Fruit fly (Drosophila melanogaster) whole organism, pupa: ENCODE results near the gene CG44325.

Experiments used
- CG10348 ChIP-seq: fragments of 200-800 bp; sonication (Bioruptor generic); IDR thresholded peaks from 2 replicates; pipeline ENCODE4 v1.3.6; 2022; ENCODE audit warnings: missing biosample characterization, missing genetic modification characterization
- CG12605 ChIP-seq: fragments of 200-800 bp; sonication (Bioruptor generic); IDR thresholded peaks from 2 replicates; pipeline ENCODE4 v1.3.6; 2022; ENCODE audit warnings: missing biosample characterization, missing genetic modification characterization
- CG13204 ChIP-seq: fragments of 200-800 bp; sonication (Bioruptor generic); optimal IDR thresholded peaks from 2 replicates; lab custom pipeline; 2018; ENCODE audit warnings: missing biosample characterization, mild to moderate bottlenecking, missing genetic modification characterization, moderate library complexity
- CG14655 ChIP-seq: fragments of 200-800 bp; sonication (Bioruptor generic); optimal IDR thresholded peaks from 3 replicates; lab custom pipeline; 2017; ENCODE audit warnings: mild to moderate bottlenecking, missing biosample characterization, missing genetic modification reagents, missing genetic modification characterization
- CG15710 ChIP-seq: fragments of 200-800 bp; sonication (Bioruptor generic); optimal IDR thresholded peaks from 2 replicates; lab custom pipeline; 2018; ENCODE audit warnings: missing biosample characterization, mild to moderate bottlenecking, missing genetic modification characterization, moderate library complexity
- CG17806 ChIP-seq: fragments of 200-800 bp; sonication (Bioruptor generic); optimal IDR thresholded peaks from 2 replicates; lab custom pipeline; 2018; ENCODE audit warnings: missing biosample characterization, mild to moderate bottlenecking, missing genetic modification characterization, moderate library complexity
- CG32121 ChIP-seq: fragments of 200-800 bp; sonication (Bioruptor generic); IDR thresholded peaks from 2 replicates; pipeline ENCODE4 v1.3.6; 2022; ENCODE audit warnings: missing biosample characterization, missing genetic modification characterization
- CG34367 ChIP-seq: fragments of 200-800 bp; sonication (Bioruptor generic); optimal IDR thresholded peaks from 2 replicates; lab custom pipeline; 2018; ENCODE audit warnings: missing biosample characterization, mild to moderate bottlenecking, missing genetic modification characterization
- CG4496 ChIP-seq: fragments of 200-800 bp; sonication (Bioruptor generic); IDR thresholded peaks from 3 replicates; pipeline ENCODE4 v1.3.6; 2022; ENCODE audit warnings: missing biosample characterization, missing genetic modification characterization
- CG8159 ChIP-seq: fragments of 200-800 bp; sonication (Bioruptor generic); optimal IDR thresholded peaks from 3 replicates; lab custom pipeline; 2018; ENCODE audit warnings: missing biosample characterization, mild to moderate bottlenecking, missing genetic modification characterization, moderate library complexity
- CG8301 ChIP-seq: fragments of 200-800 bp; sonication (Bioruptor generic); optimal IDR thresholded peaks from 2 replicates; lab custom pipeline; 2018; ENCODE audit warnings: missing biosample characterization, mild to moderate bottlenecking, missing genetic modification characterization
- CG9948 ChIP-seq: fragments of 200-800 bp; sonication (Bioruptor generic); optimal IDR thresholded peaks from 2 replicates; lab custom pipeline; 2018; ENCODE audit warnings: missing biosample characterization, mild to moderate bottlenecking, missing genetic modification characterization, moderate library complexity
- D1 ChIP-seq: fragments of 200-800 bp; sonication (Bioruptor generic); optimal IDR thresholded peaks from 2 replicates; lab custom pipeline; 2018; ENCODE audit warnings: missing biosample characterization, mild to moderate bottlenecking, missing genetic modification characterization, moderate library complexity
- EcR ChIP-seq: fragments of 200-800 bp; sonication (Bioruptor generic); optimal IDR thresholded peaks from 3 replicates; lab custom pipeline; 2019; ENCODE audit warnings: missing biosample characterization, missing genetic modification characterization, mild to moderate bottlenecking, moderate library complexity, missing genetic modification reagents
- Ets98B ChIP-seq: fragments of 200-800 bp; sonication (Bioruptor generic); IDR thresholded peaks from 2 replicates; pipeline ENCODE4 v1.3.6; 2022; ENCODE audit warnings: missing biosample characterization, missing genetic modification characterization
- Pif1A ChIP-seq: fragments of 200-800 bp; sonication (Bioruptor generic); optimal IDR thresholded peaks from 3 replicates; lab custom pipeline; 2016; ENCODE audit warnings: missing biosample characterization, missing genetic modification characterization
- Pif1B ChIP-seq: fragments of 200-800 bp; sonication (Bioruptor generic); optimal IDR thresholded peaks from 3 replicates; lab custom pipeline; 2016; ENCODE audit warnings: missing biosample characterization, missing genetic modification characterization
- Snoo ChIP-seq: fragments of 200-800 bp; sonication (Bioruptor generic); optimal IDR thresholded peaks from 3 replicates; lab custom pipeline; 2017; ENCODE audit warnings: missing biosample characterization, mild to moderate bottlenecking, missing genetic modification characterization, inconsistent platforms
- fd96Ca ChIP-seq: fragments of 200-800 bp; sonication (Bioruptor generic); IDR thresholded peaks from 3 replicates; pipeline ENCODE4 v1.3.6; 2022; ENCODE audit warnings: missing biosample characterization, missing genetic modification characterization
- gl ChIP-seq: fragments of 200-800 bp; sonication (Bioruptor generic); optimal IDR thresholded peaks from 2 replicates; lab custom pipeline; 2018; ENCODE audit warnings: missing biosample characterization, mild to moderate bottlenecking, missing genetic modification characterization
- rn ChIP-seq: fragments of 200-800 bp; sonication (Bioruptor generic); IDR thresholded peaks from 2 replicates; pipeline ENCODE4 v1.3.6; 2022; ENCODE audit warnings: missing biosample characterization, missing genetic modification characterization

Gene CG44325

DNA sequence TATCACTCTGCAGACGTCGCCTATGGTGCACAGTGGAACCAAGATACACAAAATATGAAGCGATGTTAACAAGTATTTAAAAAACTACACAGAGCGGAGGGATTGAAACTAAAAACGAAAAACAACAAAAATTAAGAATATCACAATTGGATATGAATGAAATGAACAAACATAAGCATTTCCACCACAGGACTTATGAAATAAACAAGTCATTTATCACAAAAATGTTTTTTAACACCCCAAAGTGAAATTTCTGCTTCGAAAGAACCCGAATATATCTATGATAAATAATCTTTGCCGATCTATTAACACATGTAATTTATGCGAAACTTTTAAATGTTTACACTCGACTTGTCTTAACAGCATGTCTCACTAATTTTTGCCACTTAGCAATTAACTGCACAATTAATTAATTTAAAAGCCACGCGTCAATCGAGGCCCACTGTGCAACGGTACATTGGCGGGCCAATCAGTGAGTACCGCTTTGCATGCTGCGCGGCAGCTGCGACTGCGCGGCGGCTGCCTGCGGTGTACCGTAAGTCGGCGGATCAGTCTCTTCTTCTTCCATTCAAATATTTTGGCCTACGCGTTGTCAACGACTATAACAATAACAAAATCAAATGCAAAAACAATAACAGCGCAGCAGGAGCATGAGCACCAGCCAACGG is 36.4 kb downstream of the CG44325 start:
- peak; percentile 47 for TF ChIP-seq CG32121 (GFP tag; lab: Robert Waterston, UW)
- peak; percentile 38 for TF ChIP-seq CG8159 (tag; lab: Kevin White, UChicago)
- no peak for TF ChIP-seq Snoo (tag; lab: Kevin White, UChicago)
- peak; percentile 34 for TF ChIP-seq Pif1A (GFP tag; lab: Kevin White, UChicago)
- peak; percentile 10 for TF ChIP-seq CG9948 (tag; lab: Kevin White, UChicago)
- TF ChIP-seq Ets98B, result no peak; the same call in 1 of the 2 replicates
- TF ChIP-seq Pif1B (GFP tag; lab: Kevin White, UChicago), result peak; percentile 54
- peak; percentile 35 for TF ChIP-seq CG15710 (tag; lab: Kevin White, UChicago)
- no peak for TF ChIP-seq D1 (tag; lab: Kevin White, UChicago)
- no peak for TF ChIP-seq CG34367 (tag; lab: Kevin White, UChicago)
- no peak for TF ChIP-seq EcR (GFP tag; lab: Kevin White, UChicago)
- TF ChIP-seq CG8301 (tag; lab: Kevin White, UChicago), result peak; percentile 60
- no peak for TF ChIP-seq CG10348 (GFP tag; lab: Robert Waterston, UW)
- TF ChIP-seq CG13204 (GFP tag; lab: Kevin White, UChicago), result no peak
- TF ChIP-seq rn (GFP tag; lab: Robert Waterston, UW), result no peak
- peak; percentile 49; the same call in 2 of the 3 replicates for TF ChIP-seq CG4496 (GFP tag; lab: Robert Waterston, UW)
- peak; percentile 79 for TF ChIP-seq CG14655
- no peak for TF ChIP-seq fd96Ca (GFP tag; lab: Robert Waterston, UW)
- TF ChIP-seq CG17806, result no peak
- TF ChIP-seq gl (tag; lab: Kevin White, UChicago), result no peak

DNA sequence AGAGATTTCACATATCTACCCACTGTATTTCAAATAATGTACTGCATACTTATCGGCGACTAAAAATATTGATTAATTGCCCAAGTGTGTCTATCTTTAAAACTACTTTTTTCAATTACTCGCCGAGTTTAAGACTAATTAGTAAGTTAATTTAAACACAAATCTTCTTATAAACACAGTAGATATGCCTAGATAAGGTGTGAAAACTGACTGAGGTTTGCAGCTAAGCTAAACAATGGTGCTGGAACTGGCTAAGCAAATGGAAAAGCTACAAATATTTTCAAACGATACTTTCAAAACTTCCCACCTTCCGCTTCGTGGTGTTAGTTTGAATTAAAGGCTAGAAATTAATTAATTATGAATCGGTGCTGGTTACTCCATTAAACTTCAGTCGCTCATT is 37.4 kb downstream of the CG44325 start:
- TF ChIP-seq CG15710 (tag; lab: Kevin White, UChicago) (no peak), Pif1A (GFP tag; lab: Kevin White, UChicago) (no peak), CG32121 (GFP tag; lab: Robert Waterston, UW) (no peak), CG10348 (GFP tag; lab: Robert Waterston, UW) (no peak), rn (GFP tag; lab: Robert Waterston, UW) (no peak), CG34367 (tag; lab: Kevin White, UChicago) (no peak), CG17806 (no peak), CG13204 (GFP tag; lab: Kevin White, UChicago) (no peak), D1 (tag; lab: Kevin White, UChicago) (no peak), CG12605 (GFP tag; lab: Robert Waterston, UW) (no peak), gl (tag; lab: Kevin White, UChicago) (no peak), CG9948 (tag; lab: Kevin White, UChicago) (no peak), Snoo (tag; lab: Kevin White, UChicago) (no peak), CG8159 (tag; lab: Kevin White, UChicago) (no peak), CG4496 (GFP tag; lab: Robert Waterston, UW) (no peak), EcR (GFP tag; lab: Kevin White, UChicago) (no peak), fd96Ca (GFP tag; lab: Robert Waterston, UW) (no peak), Pif1B (GFP tag; lab: Kevin White, UChicago) (no peak), CG8301 (tag; lab: Kevin White, UChicago) (no peak)

DNA sequence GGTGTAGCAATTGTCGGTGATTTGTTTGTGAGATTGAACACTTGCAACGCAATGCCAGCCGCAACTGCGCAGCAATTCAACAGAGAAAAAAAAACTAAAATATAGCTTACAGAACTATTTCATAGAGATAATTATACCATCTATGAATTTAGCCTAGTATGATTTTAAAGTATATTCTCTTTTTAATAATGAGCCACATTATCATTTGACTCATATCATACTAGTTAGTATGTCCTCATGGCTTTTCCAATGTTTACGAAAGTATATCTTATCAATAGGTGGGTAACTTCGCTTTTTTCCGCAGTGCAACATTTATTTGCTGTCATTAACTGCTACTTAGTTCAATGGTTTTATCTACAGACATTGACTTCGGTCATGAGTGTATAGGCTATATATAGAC is 39.5 kb downstream of the CG44325 start:
- TF ChIP-seq EcR (GFP tag; lab: Kevin White, UChicago) (peak; percentile 48), rn (GFP tag; lab: Robert Waterston, UW) (no peak), CG12605 (GFP tag; lab: Robert Waterston, UW) (no peak), Snoo (tag; lab: Kevin White, UChicago) (no peak), CG9948 (tag; lab: Kevin White, UChicago) (no peak), CG14655 (peak; percentile 32), CG17806 (no peak), Ets98B (no peak), CG8301 (tag; lab: Kevin White, UChicago) (peak; percentile 9), D1 (tag; lab: Kevin White, UChicago) (no peak), gl (tag; lab: Kevin White, UChicago) (no peak), CG34367 (tag; lab: Kevin White, UChicago) (no peak)

dm6 chrX:9036113-9036512 is 42.2 kb downstream of the CG44325 start:
- TF ChIP-seq CG13204 (GFP tag; lab: Kevin White, UChicago) (no peak), fd96Ca (GFP tag; lab: Robert Waterston, UW) (no peak), Ets98B (no peak), Snoo (tag; lab: Kevin White, UChicago) (no peak), EcR (GFP tag; lab: Kevin White, UChicago) (no peak), CG10348 (GFP tag; lab: Robert Waterston, UW) (no peak), CG32121 (GFP tag; lab: Robert Waterston, UW) (no peak), CG8159 (tag; lab: Kevin White, UChicago) (no peak), rn (GFP tag; lab: Robert Waterston, UW) (no peak), CG9948 (tag; lab: Kevin White, UChicago) (no peak), CG12605 (GFP tag; lab: Robert Waterston, UW) (no peak), Pif1A (GFP tag; lab: Kevin White, UChicago) (no peak), CG4496 (GFP tag; lab: Robert Waterston, UW) (no peak), CG14655 (no peak), gl (tag; lab: Kevin White, UChicago) (no peak), D1 (tag; lab: Kevin White, UChicago) (no peak), CG15710 (tag; lab: Kevin White, UChicago) (no peak), CG17806 (no peak)
- TF ChIP-seq, all 21 proteins: peak for 0

DNA sequence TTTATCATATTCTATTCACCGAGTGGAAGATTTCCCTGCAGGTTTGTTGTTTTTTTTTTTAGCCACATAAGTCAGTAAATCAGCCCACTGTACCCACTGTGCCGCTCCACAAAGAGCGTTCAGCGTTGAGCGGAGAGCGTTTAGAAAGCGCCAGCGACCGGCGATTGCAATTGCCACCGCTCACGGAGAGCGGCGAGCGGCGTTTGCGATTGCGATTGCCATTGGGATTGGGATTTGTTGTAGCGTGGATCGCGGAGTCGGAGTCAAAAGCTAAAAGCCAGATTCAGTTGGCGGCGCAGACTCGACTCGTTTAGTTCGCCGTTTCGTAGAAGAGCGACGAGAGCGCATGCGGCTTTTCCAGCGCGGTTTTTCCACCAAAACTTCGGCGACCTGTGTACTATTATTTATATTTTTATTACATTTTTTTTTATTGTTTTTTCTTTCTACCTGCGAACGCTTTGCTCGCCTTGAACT is 48.4 kb downstream of the CG44325 start, which contains the start of gene Nost:
Gene Nost, plus strand, starts transcription at position 306 of the 474 bp plus-strand sequence.
- no peak for TF ChIP-seq EcR (GFP tag; lab: Kevin White, UChicago)
- no peak for TF ChIP-seq CG9948 (tag; lab: Kevin White, UChicago)
- peak; percentile 60; the same call in 1 of the 2 replicates for TF ChIP-seq CG12605 (GFP tag; lab: Robert Waterston, UW)
- TF ChIP-seq Snoo (tag; lab: Kevin White, UChicago), result peak; percentile 7
- no peak for TF ChIP-seq CG8301 (tag; lab: Kevin White, UChicago)
- 0 out of 3 replicates have a peak, but pooled peaks have one; percentile 35 for TF ChIP-seq CG4496 (GFP tag; lab: Robert Waterston, UW)
- no peak for TF ChIP-seq CG8159 (tag; lab: Kevin White, UChicago)
- TF ChIP-seq Ets98B, result peak; percentile 69; the same call in 1 of the 2 replicates
- peak; percentile 90 for TF ChIP-seq CG13204 (GFP tag; lab: Kevin White, UChicago)
- no peak for TF ChIP-seq CG15710 (tag; lab: Kevin White, UChicago)
- TF ChIP-seq CG34367 (tag; lab: Kevin White, UChicago), result no peak
- no peak for TF ChIP-seq CG10348 (GFP tag; lab: Robert Waterston, UW)
- TF ChIP-seq D1 (tag; lab: Kevin White, UChicago), result no peak
- peak; percentile 38; the same call in 1 of the 2 replicates for TF ChIP-seq CG32121 (GFP tag; lab: Robert Waterston, UW)
- no peak for TF ChIP-seq gl (tag; lab: Kevin White, UChicago)
- TF ChIP-seq Pif1A (GFP tag; lab: Kevin White, UChicago), result peak; percentile 50
- TF ChIP-seq Pif1B (GFP tag; lab: Kevin White, UChicago), result peak; percentile 9
- no peak; the same call in 2 of the 3 replicates for TF ChIP-seq fd96Ca (GFP tag; lab: Robert Waterston, UW)
- no peak for TF ChIP-seq rn (GFP tag; lab: Robert Waterston, UW)
- TF ChIP-seq CG14655, result no peak
- no peak for TF ChIP-seq CG17806
